Fruit fly (Drosophila melanogaster) whole organism, prepupa: ENCODE measurements around the gene CG44325.
A peak's percentile ranks its signal among the peaks of the same experiment; 100 is the strongest.

Experiments used
- CG10631 ChIP-seq: fragments of 200-800 bp; sonication (Bioruptor generic); optimal IDR thresholded peaks from 2 replicates; lab custom pipeline; 2016; ENCODE audit warnings: missing biosample characterization, missing genetic modification characterization
- CG10669 ChIP-seq: fragments of 200-800 bp; sonication (Bioruptor generic); optimal IDR thresholded peaks from 3 replicates; lab custom pipeline; 2018; ENCODE audit warnings: missing biosample characterization, mild to moderate bottlenecking, missing genetic modification characterization, moderate library complexity
- CG11294 ChIP-seq: fragments of 200-800 bp; sonication (Bioruptor generic); IDR thresholded peaks from 2 replicates; pipeline ENCODE4 v1.3.6; 2022; ENCODE audit warnings: missing biosample characterization, missing genetic modification characterization
- CG11902 ChIP-seq: fragments of 200-800 bp; sonication (Bioruptor generic); optimal IDR thresholded peaks from 3 replicates; lab custom pipeline; 2016; ENCODE audit warnings: missing biosample characterization, missing genetic modification characterization
- CG15336 ChIP-seq: fragments of 200-800 bp; sonication (Bioruptor generic); IDR thresholded peaks from 2 replicates; pipeline ENCODE4 v1.3.6; 2022; ENCODE audit warnings: missing biosample characterization, missing genetic modification characterization
- CG16779 ChIP-seq: fragments of 200-800 bp; sonication (Bioruptor generic); optimal IDR thresholded peaks from 3 replicates; lab custom pipeline; 2017; ENCODE audit warnings: missing biosample characterization, mild to moderate bottlenecking, missing genetic modification characterization
- CG31627 ChIP-seq: fragments of 200-800 bp; sonication (Bioruptor generic); optimal IDR thresholded peaks from 3 replicates; lab custom pipeline; 2016; ENCODE audit warnings: missing biosample characterization, missing genetic modification characterization
- CG32006 ChIP-seq: fragments of 200-800 bp; sonication (Bioruptor generic); optimal IDR thresholded peaks from 3 replicates; lab custom pipeline; 2017; ENCODE audit warnings: missing biosample characterization, mild to moderate bottlenecking, missing genetic modification characterization
- CG6163 ChIP-seq: fragments of 200-800 bp; sonication (Bioruptor generic); IDR thresholded peaks from 3 replicates; pipeline ENCODE4 v1.3.6; 2022; ENCODE audit warnings: missing biosample characterization, missing genetic modification characterization
- CG6276 ChIP-seq: fragments of 200-800 bp; sonication (Bioruptor generic); optimal IDR thresholded peaks from 2 replicates; lab custom pipeline; 2017; ENCODE audit warnings: missing biosample characterization, mild to moderate bottlenecking, missing genetic modification characterization
- CG6808 ChIP-seq: fragments of 200-800 bp; sonication (Bioruptor generic); optimal IDR thresholded peaks from 3 replicates; lab custom pipeline; 2017; ENCODE audit warnings: missing biosample characterization, missing genetic modification characterization, mild to moderate bottlenecking, moderate library complexity, missing genetic modification reagents
- CG6854 ChIP-seq: fragments of 200-800 bp; sonication (Bioruptor generic); optimal IDR thresholded peaks from 2 replicates; lab custom pipeline; 2017; ENCODE audit warnings: missing biosample characterization, mild to moderate bottlenecking, missing genetic modification characterization
- CG7368 ChIP-seq: fragments of 200-800 bp; sonication (Bioruptor generic); optimal IDR thresholded peaks from 3 replicates; lab custom pipeline; 2016; ENCODE audit warnings: missing biosample characterization, missing genetic modification characterization
- CG8119 ChIP-seq: fragments of 200-800 bp; sonication (Bioruptor generic); IDR thresholded peaks from 3 replicates; pipeline ENCODE4 v1.3.6; 2022; ENCODE audit warnings: missing biosample characterization, missing genetic modification characterization
- CG8319 ChIP-seq: fragments of 200-800 bp; sonication (Bioruptor generic); optimal IDR thresholded peaks from 3 replicates; lab custom pipeline; 2016; ENCODE audit warnings: missing biosample characterization, missing genetic modification characterization
- CG9139 ChIP-seq: fragments of 200-800 bp; sonication (Bioruptor generic); optimal IDR thresholded peaks from 3 replicates; lab custom pipeline; 2017; ENCODE audit warnings: missing biosample characterization, mild to moderate bottlenecking, missing genetic modification characterization
- Eip75B ChIP-seq: fragments of 200-800 bp; sonication (Bioruptor generic); optimal IDR thresholded peaks from 3 replicates; lab custom pipeline; 2016; ENCODE audit warnings: missing biosample characterization, missing genetic modification characterization
- Eip78C ChIP-seq: fragments of 200-800 bp; sonication (Bioruptor generic); peaks from one replicate; lab custom pipeline; 2016; ENCODE audit warnings: missing biosample characterization, missing genetic modification characterization
- Ets21C ChIP-seq: fragments of 200-800 bp; sonication (Bioruptor generic); optimal IDR thresholded peaks from 3 replicates; lab custom pipeline; 2016; ENCODE audit warnings: missing biosample characterization, missing genetic modification characterization
- Gug ChIP-seq: fragments of 200-800 bp; sonication (Bioruptor generic); IDR thresholded peaks from 2 replicates; pipeline ENCODE4 v1.3.6; 2022; ENCODE audit warnings: missing biosample characterization, missing genetic modification characterization
- Hr38 ChIP-seq: sonication (Bioruptor generic); optimal IDR thresholded peaks from 2 replicates; lab custom pipeline; 2016; ENCODE audit warnings: missing biosample characterization, missing genetic modification characterization
- Hr39 ChIP-seq: fragments of 200-800 bp; sonication (Bioruptor generic); optimal IDR thresholded peaks from 2 replicates; lab custom pipeline; 2016; ENCODE audit warnings: missing biosample characterization, missing genetic modification characterization
- Hr4 ChIP-seq: fragments of 200-800 bp; sonication (Bioruptor generic); optimal IDR thresholded peaks from 3 replicates; lab custom pipeline; 2016; ENCODE audit warnings: missing biosample characterization, missing genetic modification characterization
- Lpt ChIP-seq: fragments of 200-800 bp; sonication (Bioruptor generic); optimal IDR thresholded peaks from 3 replicates; lab custom pipeline; 2016; ENCODE audit warnings: missing biosample characterization, missing genetic modification characterization
- Met ChIP-seq: fragments of 200-800 bp; sonication (Bioruptor generic); optimal IDR thresholded peaks from 3 replicates; lab custom pipeline; 2016; ENCODE audit warnings: missing biosample characterization, missing genetic modification characterization
- Smox ChIP-seq: fragments of 200-800 bp; sonication (Bioruptor generic); optimal IDR thresholded peaks from 3 replicates; lab custom pipeline; 2016; ENCODE audit warnings: missing biosample characterization, missing genetic modification characterization
- Sox102F ChIP-seq: fragments of 200-800 bp; sonication (Bioruptor generic); optimal IDR thresholded peaks from 2 replicates; lab custom pipeline; 2016; ENCODE audit warnings: missing biosample characterization, mild to moderate bottlenecking, missing genetic modification characterization
- achi ChIP-seq: fragments of 200-800 bp; sonication (Bioruptor generic); optimal IDR thresholded peaks from 3 replicates; lab custom pipeline; 2016; ENCODE audit warnings: missing biosample characterization, missing genetic modification characterization
- acj6 ChIP-seq: fragments of 200-800 bp; sonication (Bioruptor generic); optimal IDR thresholded peaks from 3 replicates; lab custom pipeline; 2016; ENCODE audit warnings: missing biosample characterization, missing genetic modification characterization
- cyc ChIP-seq: fragments of 200-800 bp; sonication (Bioruptor generic); optimal IDR thresholded peaks from 3 replicates; lab custom pipeline; 2016; ENCODE audit warnings: missing biosample characterization, missing genetic modification characterization
- eg ChIP-seq: fragments of 200-800 bp; sonication (Bioruptor generic); IDR thresholded peaks from 3 replicates; pipeline ENCODE4 v1.3.6; 2022; ENCODE audit warnings: missing biosample characterization, missing genetic modification characterization
- fd59A ChIP-seq: fragments of 200-800 bp; sonication (Bioruptor generic); optimal IDR thresholded peaks from 2 replicates; lab custom pipeline; 2017; ENCODE audit warnings: missing biosample characterization, mild to moderate bottlenecking, missing genetic modification characterization, missing genetic modification reagents
- fd85E ChIP-seq: fragments of 200-800 bp; sonication (Bioruptor generic); optimal IDR thresholded peaks from 3 replicates; lab custom pipeline; 2016; ENCODE audit warnings: missing biosample characterization, missing genetic modification characterization
- fkh ChIP-seq: fragments of 200-800 bp; sonication (Bioruptor generic); optimal IDR thresholded peaks from 3 replicates; lab custom pipeline; 2017; ENCODE audit warnings: missing biosample characterization, mild to moderate bottlenecking, missing genetic modification characterization, moderate library complexity
- lz ChIP-seq: fragments of 200-800 bp; sonication (Bioruptor generic); optimal IDR thresholded peaks from 3 replicates; lab custom pipeline; 2016; ENCODE audit warnings: missing biosample characterization, missing genetic modification characterization
- net ChIP-seq: fragments of 200-800 bp; sonication (Bioruptor generic); optimal IDR thresholded peaks from 3 replicates; lab custom pipeline; 2016; ENCODE audit warnings: missing biosample characterization, missing genetic modification characterization
- pdm3 ChIP-seq: fragments of 200-800 bp; sonication (Bioruptor generic); optimal IDR thresholded peaks from 3 replicates; lab custom pipeline; 2016; ENCODE audit warnings: missing biosample characterization, missing genetic modification characterization
- ss ChIP-seq, 2 experiments: fragments of 200-800 bp; sonication (Bioruptor generic); optimal IDR thresholded peaks; 2 replicates in 1 of 2; 3 replicates in 1 of 2; lab custom pipeline; 2017 to 2018; ENCODE audit warnings: mild to moderate bottlenecking in 2 of 2, missing biosample characterization in 2 of 2, missing genetic modification characterization in 2 of 2, moderate library complexity in 1 of 2
- svp ChIP-seq: fragments of 200-800 bp; sonication (Bioruptor generic); peaks from one replicate; lab custom pipeline; 2016; ENCODE audit warnings: missing biosample characterization, missing genetic modification characterization
- topi ChIP-seq: fragments of 200-800 bp; sonication (Bioruptor generic); optimal IDR thresholded peaks from 3 replicates; lab custom pipeline; 2016; ENCODE audit warnings: missing biosample characterization, missing genetic modification characterization

Gene CG44325

DNA sequence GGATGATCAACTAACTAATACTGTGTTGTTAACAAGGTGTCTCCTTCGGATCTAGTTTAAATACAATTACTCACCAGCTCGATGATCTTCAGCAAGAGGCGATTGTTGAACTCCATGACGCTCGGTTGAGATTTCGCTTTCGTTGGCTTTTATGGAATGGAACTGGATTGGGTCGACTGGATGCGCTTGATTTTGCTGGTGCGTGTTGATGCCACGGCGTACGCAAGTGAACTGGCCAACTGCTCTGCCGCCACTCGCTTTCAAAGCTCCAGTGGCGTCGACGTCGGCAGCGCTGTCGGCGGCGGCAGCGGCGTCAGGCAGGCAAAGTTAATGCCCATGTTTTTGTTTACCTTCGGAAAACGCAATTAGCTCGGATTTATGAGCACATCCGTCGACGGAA lies at the start of gene CG44325 (continued):
- TF ChIP-seq CG6808 (GFP tag; lab: Kevin White, UChicago) (peak; percentile 9), CG10669 (peak; percentile 21), svp (GFP tag; lab: Kevin White, UChicago) (peak; percentile 67), fkh (GFP tag; lab: Kevin White, UChicago) (no peak), cyc (GFP tag; lab: Kevin White, UChicago) (no peak), Sox102F (GFP tag; lab: Kevin White, UChicago) (peak; percentile 70), Hr38 (GFP tag; lab: Kevin White, UChicago) (no peak), Ets21C (GFP tag; lab: Kevin White, UChicago) (no peak)

- TF ChIP-seq Gug (GFP tag; lab: Robert Waterston, UW) (no peak), CG7368 (no peak), CG11294 (GFP tag; lab: Robert Waterston, UW) (no peak), Met (GFP tag; lab: Kevin White, UChicago) (no peak), Ets21C (GFP tag; lab: Kevin White, UChicago) (no peak), CG6854 (GFP tag; lab: Kevin White, UChicago) (no peak), CG6276 (GFP tag; lab: Kevin White, UChicago) (no peak), CG32006 (no peak)
These were observed 49.6 kb upstream of the CG44325 start for dm6 chrX:9128012-9128280.

DNA sequence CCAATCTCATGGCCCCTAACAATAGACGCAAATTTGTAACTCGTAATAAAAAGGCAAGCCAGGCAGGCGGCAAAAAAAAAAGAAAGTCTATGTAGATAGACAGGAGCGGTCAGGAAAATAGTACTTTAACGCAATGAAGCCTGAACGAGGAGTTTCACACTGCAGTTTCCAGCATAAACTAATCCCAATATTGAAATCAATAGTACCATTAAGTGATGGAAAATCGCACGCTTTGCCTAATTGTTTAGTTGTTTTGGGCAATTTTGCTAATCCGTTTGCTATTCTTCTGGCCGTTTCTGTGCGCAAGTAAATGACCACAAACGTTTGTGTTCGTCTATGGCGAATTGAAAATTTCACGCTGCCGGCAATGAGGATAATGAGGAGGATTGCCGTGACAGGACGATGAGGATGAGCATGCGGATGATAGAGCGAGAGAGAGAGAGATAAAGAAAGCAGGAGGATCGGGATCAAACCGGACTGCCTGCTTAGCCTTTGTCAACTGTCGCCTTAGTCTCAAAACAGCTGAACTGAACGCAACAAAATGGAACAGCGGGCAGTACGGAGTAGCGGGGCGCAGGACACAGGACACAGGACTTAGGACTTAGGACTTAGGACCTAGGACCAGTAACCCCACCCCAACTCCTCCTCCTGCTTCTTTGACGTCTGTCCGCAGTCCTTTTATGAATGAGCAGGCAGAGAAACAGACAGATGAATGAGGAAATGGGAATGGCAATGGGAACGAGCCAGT lies 49.1 kb upstream of the CG44325 start:
- TF ChIP-seq CG6163 (GFP tag; lab: Robert Waterston, UW) (no peak), Lpt (GFP tag; lab: Kevin White, UChicago) (no peak), CG15336 (peak; percentile 35; the same call in 1 of the 2 replicates), eg (GFP tag; lab: Robert Waterston, UW) (peak; percentile 48; the same call in 1 of the 3 replicates), Gug (GFP tag; lab: Robert Waterston, UW) (no peak), Eip78C (GFP tag; lab: Kevin White, UChicago) (peak; percentile 11), fd59A (GFP tag; lab: Kevin White, UChicago) (no peak), Met (GFP tag; lab: Kevin White, UChicago) (no peak), acj6 (no peak), cyc (GFP tag; lab: Kevin White, UChicago) (no peak), Hr4 (GFP tag; lab: Kevin White, UChicago) (peak; percentile 22), CG32006 (peak; percentile 41)

- TF ChIP-seq CG31627 (GFP tag; lab: Kevin White, UChicago) = no peak
- peak; percentile 54 for TF ChIP-seq Eip78C (GFP tag; lab: Kevin White, UChicago)
- TF ChIP-seq ss (GFP tag; optimal IDR thresholded peaks at IDR 0.05; lab: Kevin White, UChicago) = peak in 1 of 2 experiments; percentile 19
These were observed 44.2 kb upstream of the CG44325 start for dm6 chrX:9122492-9122891.

dm6 chrX:9120828-9121754 lies 42.8 kb upstream of the CG44325 start:
- TF ChIP-seq fd59A (GFP tag; lab: Kevin White, UChicago) (no peak), Eip75B (GFP tag; lab: Kevin White, UChicago) (peak; percentile 34), Lpt (GFP tag; lab: Kevin White, UChicago) (no peak), fd85E (GFP tag; lab: Kevin White, UChicago) (no peak), CG9139 (no peak), CG10631 (GFP tag; lab: Kevin White, UChicago) (peak; percentile 31), fkh (GFP tag; lab: Kevin White, UChicago) (peak; percentile 26), CG6163 (GFP tag; lab: Robert Waterston, UW) (peak; percentile 28; the same call in 1 of the 3 replicates), net (GFP tag; lab: Kevin White, UChicago) (no peak), CG31627 (GFP tag; lab: Kevin White, UChicago) (peak; percentile 25), CG8119 (GFP tag; lab: Robert Waterston, UW) (peak; percentile 30; the same call in 1 of the 3 replicates), CG11902 (GFP tag; lab: Kevin White, UChicago) (no peak), CG16779 (tag; lab: Kevin White, UChicago) (no peak), achi (GFP tag; lab: Kevin White, UChicago) (peak; percentile 1), ss (GFP tag; optimal IDR thresholded peaks at IDR 0.05; lab: Kevin White, UChicago) (no peak), CG6276 (GFP tag; lab: Kevin White, UChicago) (peak; percentile 23), Hr39 (GFP tag; lab: Kevin White, UChicago) (peak; percentile 45), Sox102F (GFP tag; lab: Kevin White, UChicago) (peak; percentile 55), pdm3 (GFP tag; lab: Kevin White, UChicago) (peak; percentile 34), Smox (GFP tag; lab: Kevin White, UChicago) (peak; percentile 38), topi (peak; percentile 56), lz (GFP tag; lab: Kevin White, UChicago) (peak; percentile 35), Ets21C (GFP tag; lab: Kevin White, UChicago) (peak; percentile 26), CG8319 (GFP tag; lab: Kevin White, UChicago) (no peak)
